Worm (Caenorhabditis elegans): ENCODE measurements around the gene T18D3.6.

T18D3.6 gene

DNA sequence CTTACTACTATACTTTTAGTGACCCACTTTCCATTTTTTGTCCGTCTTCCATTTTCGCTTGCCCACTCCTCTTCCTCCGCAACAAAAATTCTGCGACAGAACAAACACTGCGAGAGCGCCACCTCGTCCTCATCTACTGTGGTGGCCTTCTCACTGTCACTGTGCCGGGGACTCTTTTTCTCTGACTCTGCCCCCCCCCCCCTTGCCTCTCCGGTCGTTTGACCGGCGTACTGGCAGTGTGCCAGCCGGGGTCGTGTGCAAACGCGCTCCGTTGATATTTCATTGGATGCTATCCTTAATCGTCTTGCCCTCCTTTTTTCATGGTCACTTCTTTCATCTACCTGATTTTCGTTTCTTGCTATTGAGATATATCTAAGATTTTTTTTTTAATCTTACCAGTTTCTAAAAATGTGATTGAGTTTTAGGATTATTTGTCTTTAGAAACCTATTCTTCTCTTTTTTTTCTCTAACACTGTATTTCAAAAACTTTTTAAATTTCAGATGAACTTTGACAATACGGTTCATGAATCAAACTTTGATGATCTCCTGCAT lies 30.8 kb downstream of the T18D3.6 start, which contains the start of gene atf-6 (continued):
- TF ChIP-seq die-1 (tag; optimal IDR thresholded peaks at IDR 0.05) (no peak), nhr-27 (tag; optimal IDR thresholded peaks at IDR 0.05) (peak; percentile 3), chd-7 (tag; optimal IDR thresholded peaks at IDR 0.05) (peak; percentile 65), ztf-18 (tag; optimal IDR thresholded peaks at IDR 0.05) (peak; percentile 64), dpl-1 (GFP tag; optimal IDR thresholded peaks at IDR 0.05) (no peak), C06A6.2 (GFP tag; conservative IDR thresholded peaks at IDR 0.05) (peak; percentile 57; the same call in 1 of the 2 replicates), ets-4 (GFP tag; optimal IDR thresholded peaks at IDR 0.05) (peak; percentile 80), let-607 (tag; optimal IDR thresholded peaks at IDR 0.05) (peak; percentile 41 to 51), madf-10 (tag; optimal IDR thresholded peaks at IDR 0.05) (peak; percentile 55), pha-4 (tag; optimal IDR thresholded peaks at IDR 0.05) (no peak), bed-2 (GFP tag; IDR thresholded peaks at IDR 0.05) (0 out of 2 replicates have a peak, but pooled peaks have one; percentile 40), ztf-26 (tag; optimal IDR thresholded peaks at IDR 0.05) (peak; percentile 53), cebp-2 (GFP tag; IDR thresholded peaks at IDR 0.05) (no peak), dox-1 (GFP tag; IDR thresholded peaks at IDR 0.05) (peak; percentile 92), lin-26 (GFP tag; IDR thresholded peaks at IDR 0.05) (no peak), nhr-90 (tag; optimal IDR thresholded peaks at IDR 0.05) (peak; percentile 39), hlh-26 (GFP tag; conservative IDR thresholded peaks at IDR 0.05) (no peak), hmg-1.2 (GFP tag; IDR thresholded peaks at IDR 0.05) (peak; percentile 56; the same call in 1 of the 2 replicates), tbp1 (GFP tag; optimal IDR thresholded peaks at IDR 0.05) (peak; percentile 42), mcd-1 (GFP tag; IDR thresholded peaks at IDR 0.05) (peak; percentile 97), B0035.1 (tag; optimal IDR thresholded peaks at IDR 0.05) (no peak), snpc-4 (GFP tag; optimal IDR thresholded peaks at IDR 0.05) (no peak), snpc-4 (tag; optimal IDR thresholded peaks at IDR 0.05) (peak in 1 of 4 experiments; percentile 27)

DNA sequence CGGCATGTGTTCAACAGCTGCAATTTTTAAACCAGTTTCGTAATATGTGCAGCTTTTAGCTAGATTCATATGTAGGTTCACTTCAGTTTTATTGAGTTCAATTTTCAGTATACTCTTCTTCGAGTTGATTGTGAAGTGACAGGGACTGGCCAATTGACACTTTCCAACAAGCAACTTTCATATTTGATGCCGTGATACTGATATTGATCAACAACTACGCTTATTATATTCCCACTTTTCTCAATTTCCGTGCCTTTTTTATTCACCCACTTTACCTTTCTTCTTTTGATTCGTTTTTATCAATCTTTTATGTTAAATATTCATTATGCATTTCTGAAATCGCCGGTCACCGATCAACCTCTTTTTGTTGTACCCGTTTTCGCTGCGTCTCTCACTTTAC lies 34.4 kb downstream of the T18D3.6 start:
- TF ChIP-seq T26A5.8 (tag; optimal IDR thresholded peaks at IDR 0.05), result no peak
- TF ChIP-seq lsl-1 (GFP tag; optimal IDR thresholded peaks at IDR 0.05), result no peak
- peak; percentile 64 to 78 for TF ChIP-seq let-607 (tag; optimal IDR thresholded peaks at IDR 0.05)
- TF ChIP-seq snpc-3.4 (tag; optimal IDR thresholded peaks at IDR 0.05), result no peak
- TF ChIP-seq dpff-1 (tag; optimal IDR thresholded peaks at IDR 0.05), result no peak
- TF ChIP-seq nhr-80 (tag; optimal IDR thresholded peaks at IDR 0.05), result peak; percentile 57
- no peak for TF ChIP-seq let-526 (GFP tag; IDR thresholded peaks at IDR 0.05)
- no peak for TF ChIP-seq tlf-1 (GFP tag; optimal IDR thresholded peaks at IDR 0.05)
- no peak for TF ChIP-seq mxl-1 (tag; optimal IDR thresholded peaks at IDR 0.05)

- TF ChIP-seq K12H6.12 (tag; optimal IDR thresholded peaks at IDR 0.05) (no peak), ztf-26 (tag; optimal IDR thresholded peaks at IDR 0.05) (no peak), dox-1 (GFP tag; IDR thresholded peaks at IDR 0.05) (no peak), F55B11.4 (tag; optimal IDR thresholded peaks at IDR 0.05; ENCODE audit: borderline replicate concordance, insufficient read depth) (no peak)
Measured at ce11 chrX:12484749-12485148, 35.1 kb downstream of the T18D3.6 start, which contains the start of gene tbc-13. Gene tbc-13, plus strand, starts transcription at chrX:12485049.

ce11 chrX:12491138-12491537 lies 41.4 kb downstream of the T18D3.6 start:
- TF ChIP-seq F39B2.1 (GFP tag; IDR thresholded peaks at IDR 0.05) (no peak), Y79H2A.3 (GFP tag; conservative IDR thresholded peaks at IDR 0.05) (no peak), Y53G8AR.9 (GFP tag; conservative IDR thresholded peaks at IDR 0.05) (no peak), lsy-27 (tag; optimal IDR thresholded peaks at IDR 0.05; ENCODE audit: borderline replicate concordance, insufficient read depth) (no peak), D2030.7 (GFP tag; IDR thresholded peaks at IDR 0.05) (no peak), ccch-3 (GFP tag; optimal IDR thresholded peaks at IDR 0.05) (no peak)

All from whole organism, young adult.